Worm (Caenorhabditis elegans) whole organism, L1 larva: Measurements from ENCODE around the gene K07E12.2.

ENCODE experiments used
- C16A3.4 ChIP-seq: fragments of 150-350 bp; optimal IDR thresholded peaks from 2 replicates; lab custom pipeline; 2014; ENCODE audit warnings: missing biosample characterization, missing genetic modification characterization
- C34B4.2 ChIP-seq: sonication (generic microtip); optimal IDR thresholded peaks from 2 replicates; lab custom pipeline; 2017; ENCODE audit warnings: mild to moderate bottlenecking, missing genetic modification characterization, missing compliant biosample characterization
- Y116A8C.19 ChIP-seq: sonication (generic microtip); optimal IDR thresholded peaks from 2 replicates; lab custom pipeline; 2016; ENCODE audit warnings: missing compliant biosample characterization, missing genetic modification characterization, borderline replicate concordance
- alr-1 ChIP-seq: fragments of 200-800 bp; sonication (Bioruptor generic); optimal IDR thresholded peaks from 2 replicates; lab custom pipeline; 2018; ENCODE audit warnings: borderline replicate concordance, mild to moderate bottlenecking, missing genetic modification characterization, missing compliant biosample characterization
- aly-2 ChIP-seq: fragments of 150-350 bp; optimal IDR thresholded peaks from 2 replicates; lab custom pipeline; 2014; ENCODE audit warnings: missing biosample characterization, missing genetic modification characterization
- ama-1 ChIP-seq: fragments of 150-350 bp; optimal IDR thresholded peaks from 2 replicates; lab custom pipeline; 2014
- ceh-82 ChIP-seq, 3 experiments: fragments of 150-350 bp in 1 of 3; sonication (generic microtip) in 2 of 3; optimal IDR thresholded peaks; 2 replicates each; lab custom pipeline; 2014 to 2017; ENCODE audit warnings: missing biosample characterization in 3 of 3, missing genetic modification characterization in 3 of 3
- ces-1 ChIP-seq: fragments of 150-350 bp; optimal IDR thresholded peaks from 2 replicates; lab custom pipeline; 2014; ENCODE audit warnings: missing biosample characterization, missing genetic modification reagents, missing genetic modification characterization
- dsc-1 ChIP-seq: sonication (generic microtip); optimal IDR thresholded peaks from 2 replicates; lab custom pipeline; 2016; ENCODE audit warnings: mild to moderate bottlenecking, missing genetic modification characterization, missing compliant biosample characterization
- efl-1 ChIP-seq, 4 experiments: fragments of 150-350 bp; optimal IDR thresholded peaks in 3 of 4; peaks in 1 of 4; 1 replicate in 1 of 4; 2 replicates in 3 of 4; lab custom pipeline; 2014; ENCODE audit warnings: missing biosample characterization in 2 of 4, missing genetic modification characterization in 2 of 4, missing genetic modification reagents in 2 of 4
- efl-3 ChIP-seq: fragments of 200-800 bp; sonication (Bioruptor generic); optimal IDR thresholded peaks from 2 replicates; lab custom pipeline; 2018; ENCODE audit warnings: mild to moderate bottlenecking, missing genetic modification characterization, missing compliant biosample characterization
- egl-13 ChIP-seq: sonication (generic microtip); optimal IDR thresholded peaks from 2 replicates; lab custom pipeline; 2016; ENCODE audit warnings: missing genotype, missing genetic modification reagents, missing genetic modification characterization, missing compliant biosample characterization
- elt-2 ChIP-seq: sonication (generic microtip); optimal IDR thresholded peaks from 2 replicates; lab custom pipeline; 2016; ENCODE audit warnings: missing genetic modification characterization, mild to moderate bottlenecking, inconsistent platforms, missing compliant biosample characterization, missing genetic modification reagents
- elt-3 ChIP-seq, 6 experiments: fragments of 150-350 bp in 1 of 6; sonication (generic microtip); optimal IDR thresholded peaks; 2 replicates each; lab custom pipeline; 2017 to 2018; ENCODE audit warnings: missing biosample characterization in 6 of 6, missing genetic modification characterization in 6 of 6, inconsistent platforms in 1 of 6
- fkh-10 ChIP-seq: sonication (generic microtip); optimal IDR thresholded peaks from 2 replicates; lab custom pipeline; 2017; ENCODE audit warnings: missing biosample characterization, missing genetic modification reagents, missing genetic modification characterization
- fkh-4 ChIP-seq: sonication (generic microtip); optimal IDR thresholded peaks from 2 replicates; lab custom pipeline; 2016; ENCODE audit warnings: missing compliant biosample characterization, missing genetic modification characterization, borderline replicate concordance
- fkh-8 ChIP-seq: sonication (generic microtip); optimal IDR thresholded peaks from 2 replicates; lab custom pipeline; 2016; ENCODE audit warnings: mild to moderate bottlenecking, missing genetic modification characterization, missing compliant biosample characterization
- grh-1 ChIP-seq: fragments of 200-800 bp; sonication (Bioruptor generic); IDR thresholded peaks from 2 replicates; pipeline ENCODE4 v1.3.6; 2022; ENCODE audit warnings: missing genetic modification reagents, missing genetic modification characterization, missing compliant biosample characterization
- hlh-4 ChIP-seq: sonication (generic microtip); optimal IDR thresholded peaks from 2 replicates; lab custom pipeline; 2016; ENCODE audit warnings: mild to moderate bottlenecking, missing genetic modification characterization, missing compliant biosample characterization
- hpl-2 ChIP-seq: fragments of 150-350 bp; optimal IDR thresholded peaks from 2 replicates; lab custom pipeline; 2014; ENCODE audit warnings: missing biosample characterization, missing genetic modification reagents, missing genetic modification characterization
- jun-1 ChIP-seq: fragments of 150-350 bp; optimal IDR thresholded peaks from 2 replicates; lab custom pipeline; 2014; ENCODE audit warnings: missing biosample characterization, missing genetic modification reagents, missing genetic modification characterization
- lin-13 ChIP-seq: fragments of 150-350 bp; optimal IDR thresholded peaks from 2 replicates; lab custom pipeline; 2014; ENCODE audit warnings: missing biosample characterization, missing genetic modification reagents, missing genetic modification characterization
- lin-15B ChIP-seq: fragments of 150-350 bp; sonication (generic microtip); optimal IDR thresholded peaks from 3 replicates; lab custom pipeline; 2014; ENCODE audit warnings: missing biosample characterization, missing genetic modification characterization
- lin-35 ChIP-seq, 2 experiments: fragments of 150-350 bp; optimal IDR thresholded peaks; 2 replicates each; lab custom pipeline; 2014; ENCODE audit warnings: missing biosample characterization in 2 of 2, missing genetic modification characterization in 2 of 2, missing genetic modification reagents in 2 of 2
- lin-39 ChIP-seq: fragments of 150-350 bp; optimal IDR thresholded peaks from 2 replicates; lab custom pipeline; 2014; ENCODE audit warnings: missing biosample characterization, missing genetic modification reagents, missing genetic modification characterization
- mdl-1 ChIP-seq, 2 experiments: fragments of 150-350 bp; optimal IDR thresholded peaks; 2 replicates each; lab custom pipeline; 2014 to 2017; ENCODE audit warnings: missing biosample characterization in 2 of 2, missing genetic modification characterization in 2 of 2, inconsistent platforms in 1 of 2
- nhr-11 ChIP-seq: fragments of 150-350 bp; optimal IDR thresholded peaks from 2 replicates; lab custom pipeline; 2014; ENCODE audit warnings: missing biosample characterization, missing genetic modification characterization
- nhr-47 ChIP-seq: sonication (generic microtip); optimal IDR thresholded peaks from 2 replicates; lab custom pipeline; 2016; ENCODE audit warnings: mild to moderate bottlenecking, missing genetic modification characterization, moderate library complexity, missing compliant biosample characterization
- nhr-71 ChIP-seq: sonication (generic microtip); optimal IDR thresholded peaks from 2 replicates; lab custom pipeline; 2016; ENCODE audit warnings: mild to moderate bottlenecking, missing genetic modification characterization, moderate library complexity, missing compliant biosample characterization
- nhr-77 ChIP-seq: fragments of 150-350 bp; optimal IDR thresholded peaks from 2 replicates; lab custom pipeline; 2014; ENCODE audit warnings: missing biosample characterization, missing genetic modification characterization
- nhr-90 ChIP-seq: sonication (generic microtip); optimal IDR thresholded peaks from 2 replicates; lab custom pipeline; 2016; ENCODE audit warnings: mild to moderate bottlenecking, missing genetic modification characterization, missing compliant biosample characterization; ENCODE audit not compliant: poor library complexity
- pag-3 ChIP-seq: sonication (generic microtip); optimal IDR thresholded peaks from 2 replicates; lab custom pipeline; 2017; ENCODE audit warnings: missing genetic modification characterization, mild to moderate bottlenecking, missing compliant biosample characterization, antibody characterized with exemption, borderline replicate concordance; ENCODE audit not compliant: insufficient read depth
- snu-23 ChIP-seq: sonication (generic microtip); optimal IDR thresholded peaks from 2 replicates; lab custom pipeline; 2016; ENCODE audit warnings: missing genetic modification characterization, missing compliant biosample characterization
- sox-4 ChIP-seq: sonication (generic microtip); optimal IDR thresholded peaks from 2 replicates; lab custom pipeline; 2016; ENCODE audit warnings: missing genetic modification characterization, missing compliant biosample characterization
- sup-37 ChIP-seq: fragments of 200-800 bp; sonication (Bioruptor generic); optimal IDR thresholded peaks from 2 replicates; lab custom pipeline; 2018; ENCODE audit warnings: mild to moderate bottlenecking, missing genetic modification characterization, missing compliant biosample characterization
- tbx-2 ChIP-seq: sonication (generic microtip); optimal IDR thresholded peaks from 2 replicates; lab custom pipeline; 2016; ENCODE audit warnings: missing genetic modification characterization, missing compliant biosample characterization
- unc-86 ChIP-seq: sonication (generic microtip); optimal IDR thresholded peaks from 2 replicates; lab custom pipeline; 2016; ENCODE audit warnings: missing genetic modification characterization, missing compliant biosample characterization
- unc-98 ChIP-seq: fragments of 200-800 bp; sonication (Bioruptor generic); IDR thresholded peaks from 2 replicates; pipeline ENCODE4 v1.3.6; 2022; ENCODE audit warnings: missing genetic modification characterization, missing compliant biosample characterization
- vab-15 ChIP-seq: sonication (generic microtip); optimal IDR thresholded peaks from 2 replicates; lab custom pipeline; 2017; ENCODE audit warnings: missing genotype, mild to moderate bottlenecking, missing genetic modification characterization, missing compliant biosample characterization
- zip-4 ChIP-seq: fragments of 200-800 bp; sonication (Bioruptor generic); optimal IDR thresholded peaks from 2 replicates; lab custom pipeline; 2018; ENCODE audit warnings: mild to moderate bottlenecking, missing genetic modification characterization, moderate library complexity, missing compliant biosample characterization
- ztf-11 ChIP-seq, 2 experiments: sonication (generic microtip); optimal IDR thresholded peaks; 2 replicates each; lab custom pipeline; 2016 to 2017; ENCODE audit warnings: missing genetic modification characterization in 2 of 2, missing biosample characterization in 1 of 2, missing compliant biosample characterization in 1 of 2

K07E12.2 gene

DNA sequence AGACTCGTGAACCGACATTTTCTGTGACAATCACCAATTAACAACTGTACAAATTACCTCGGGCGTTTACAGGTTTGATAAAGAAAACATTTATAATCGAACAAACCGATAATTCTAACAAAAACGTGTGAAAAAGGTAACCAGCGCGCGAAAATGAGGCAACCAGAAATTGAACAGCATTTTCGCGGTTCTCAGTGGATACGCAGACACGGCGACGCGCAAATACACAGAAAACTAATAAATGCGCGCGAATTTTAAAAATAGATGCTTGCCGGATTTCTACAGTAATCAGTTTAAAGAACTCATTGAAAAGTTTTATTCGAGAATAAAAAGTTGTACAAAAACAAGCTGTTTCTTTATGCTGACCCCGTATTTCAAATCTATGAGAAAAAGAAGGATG is 27.1 kb upstream of the K07E12.2 start, which contains the start of gene isw-1 (continued):
- peak; percentile 49 for TF ChIP-seq C16A3.4
- no peak for TF ChIP-seq elt-2
- TF ChIP-seq C34B4.2 (tag; lab: Kevin White, UChicago): no peak
- no peak for TF ChIP-seq dsc-1
- TF ChIP-seq unc-86 (tag; lab: Kevin White, UChicago): peak; percentile 13
- peak in 1 of 3 experiments; percentile 57 for TF ChIP-seq ceh-82 (tag; optimal IDR thresholded peaks at IDR 0.05; lab: Kevin White, UChicago)
- peak in 1 of 2 experiments; percentile 11 for TF ChIP-seq mdl-1 (tag; optimal IDR thresholded peaks at IDR 0.05; lab: Kevin White, UChicago)
- TF ChIP-seq efl-3 (GFP tag; lab: Kevin White, UChicago): no peak

DNA sequence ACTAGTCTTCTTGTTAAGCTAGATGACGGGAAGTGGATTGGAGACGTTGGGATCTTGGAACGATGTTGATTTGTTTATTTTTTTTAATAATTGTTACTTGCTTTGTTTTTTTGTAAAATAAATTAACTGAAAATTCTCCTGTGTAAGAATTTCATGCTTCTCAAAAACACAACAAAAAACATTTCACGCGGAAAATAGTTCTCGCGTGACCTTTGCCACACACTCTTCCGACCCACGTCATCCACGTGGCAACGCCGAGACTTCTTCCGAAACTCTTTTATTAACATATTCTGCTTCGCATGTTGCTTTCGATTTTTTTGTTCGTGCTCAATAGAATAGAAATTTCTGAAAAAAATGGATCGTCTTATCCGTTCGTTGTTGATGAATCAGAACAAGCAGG is 25.5 kb upstream of the K07E12.2 start, which contains the start of gene F37A4.5:
Gene F37A4.5, plus strand, starts transcription at position 301 of the 400 bp plus-strand sequence.
- TF ChIP-seq tbx-2 (tag; lab: Kevin White, UChicago) (no peak), Y116A8C.19 (no peak), ces-1 (GFP tag; lab: Kevin White, UChicago) (no peak), egl-13 (no peak), vab-15 (tag; lab: Kevin White, UChicago) (no peak), lin-35 (GFP tag; optimal IDR thresholded peaks at IDR 0.05; lab: Kevin White, UChicago) (no peak), sox-4 (no peak), elt-3 (tag; optimal IDR thresholded peaks at IDR 0.05; lab: Kevin White, UChicago) (no peak), fkh-8 (tag; lab: Kevin White, UChicago) (no peak), ztf-11 (tag; optimal IDR thresholded peaks at IDR 0.05; lab: Kevin White, UChicago) (no peak), nhr-47 (tag; lab: Kevin White, UChicago) (no peak), sup-37 (GFP tag; lab: Kevin White, UChicago) (no peak), snu-23 (GFP tag; lab: Kevin White, UChicago) (no peak), lin-39 (tag; lab: Kevin White, UChicago) (no peak), jun-1 (no peak), nhr-77 (tag; lab: Kevin White, UChicago) (no peak), aly-2 (tag; lab: Kevin White, UChicago) (no peak), hpl-2 (GFP tag; lab: Kevin White, UChicago) (no peak)

ce11 chrIII:6713266-6713665 is 23.8 kb upstream of the K07E12.2 start, which contains the start of gene F37A4.4:
TSS of gene F37A4.4 (plus strand) at chrIII:6713566.
- TF ChIP-seq snu-23 (GFP tag; lab: Kevin White, UChicago) (no peak), alr-1 (no peak), fkh-4 (tag; lab: Kevin White, UChicago) (no peak), grh-1 (GFP tag; lab: Robert Waterston, UW) (no peak), nhr-71 (no peak), zip-4 (GFP tag; lab: Kevin White, UChicago) (no peak), nhr-11 (tag; lab: Kevin White, UChicago) (no peak), lin-15B (tag; lab: Kevin White, UChicago) (no peak), fkh-10 (GFP tag; lab: Kevin White, UChicago) (no peak), pag-3 (tag; lab: Kevin White, UChicago) (no peak), hlh-4 (tag; lab: Kevin White, UChicago) (no peak), nhr-90 (tag; lab: Kevin White, UChicago) (no peak), jun-1 (no peak), efl-1 (optimal IDR thresholded peaks at IDR 0.05; lab: Kevin White, UChicago) (no peak), efl-1 (GFP tag; optimal IDR thresholded peaks at IDR 0.05 in 1 of 2; lab: Kevin White, UChicago) (no peak), lin-13 (GFP tag; lab: Kevin White, UChicago) (no peak), unc-98 (GFP tag; lab: Robert Waterston, UW) (no peak), ama-1 (lab: Kevin White, UChicago) (no peak), aly-2 (tag; lab: Kevin White, UChicago) (no peak)
